Fruit fly (Drosophila melanogaster) whole organism, embryonic: ENCODE results near the gene holn1.

Source experiments
- Blimp-1 ChIP-seq: fragments of 200-800 bp; sonication (Bioruptor generic); optimal IDR thresholded peaks from 3 replicates; lab custom pipeline; 2018; ENCODE audit warnings: missing biosample characterization, missing genetic modification characterization, mild to moderate bottlenecking, moderate library complexity, missing genetic modification reagents
- Bteb2 ChIP-seq: fragments of 200-800 bp; sonication (Bioruptor generic); optimal IDR thresholded peaks from 2 replicates; lab custom pipeline; 2016; ENCODE audit warnings: missing biosample characterization, missing genetic modification characterization
- CG10959 ChIP-seq: fragments of 200-800 bp; sonication (Bioruptor generic); IDR thresholded peaks from 2 replicates; pipeline ENCODE4 v1.3.6; 2022; ENCODE audit warnings: missing biosample characterization, missing genetic modification characterization
- CG11093 ChIP-seq: fragments of 200-800 bp; sonication (Bioruptor generic); IDR thresholded peaks from 3 replicates; pipeline ENCODE4 v1.3.6; 2022; ENCODE audit warnings: missing biosample characterization, missing genetic modification characterization
- CG12659 ChIP-seq: fragments of 200-800 bp; sonication (Bioruptor generic); optimal IDR thresholded peaks from 3 replicates; lab custom pipeline; 2017; ENCODE audit warnings: mild to moderate bottlenecking, missing biosample characterization, missing genetic modification reagents, missing genetic modification characterization
- CG14710 ChIP-seq: fragments of 200-800 bp; sonication (Bioruptor generic); optimal IDR thresholded peaks from 3 replicates; lab custom pipeline; 2019; ENCODE audit warnings: missing biosample characterization, mild to moderate bottlenecking, missing genetic modification characterization, moderate library complexity
- CG15479 ChIP-seq: fragments of 200-800 bp; sonication (Bioruptor generic); optimal IDR thresholded peaks from 3 replicates; lab custom pipeline; 2019; ENCODE audit warnings: missing biosample characterization, mild to moderate bottlenecking, missing genetic modification characterization, moderate library complexity
- CG15514 ChIP-seq: fragments of 200-800 bp; sonication (Bioruptor generic); optimal IDR thresholded peaks from 3 replicates; lab custom pipeline; 2017; ENCODE audit warnings: missing biosample characterization, missing genetic modification characterization, mild to moderate bottlenecking, moderate library complexity, missing genetic modification reagents
- CG1603 ChIP-seq: fragments of 200-800 bp; sonication (Bioruptor generic); optimal IDR thresholded peaks from 2 replicates; lab custom pipeline; 2019; ENCODE audit warnings: missing biosample characterization, mild to moderate bottlenecking, missing genetic modification characterization, moderate library complexity
- CG17385 ChIP-seq: fragments of 200-800 bp; sonication (Bioruptor generic); optimal IDR thresholded peaks from 3 replicates; lab custom pipeline; 2018; ENCODE audit warnings: missing biosample characterization, mild to moderate bottlenecking, missing genetic modification characterization
- CG18262 ChIP-seq: fragments of 200-800 bp; optimal IDR thresholded peaks from 3 replicates; lab custom pipeline; 2019; ENCODE audit warnings: missing biosample characterization, mild to moderate bottlenecking, missing genetic modification characterization, moderate library complexity
- CG2875 ChIP-seq: fragments of 200-800 bp; sonication (Bioruptor generic); optimal IDR thresholded peaks from 2 replicates; lab custom pipeline; 2017; ENCODE audit warnings: missing biosample characterization, mild to moderate bottlenecking, missing genetic modification characterization, missing genetic modification reagents
- CG30403 ChIP-seq: fragments of 200-800 bp; sonication (Bioruptor generic); optimal IDR thresholded peaks from 3 replicates; lab custom pipeline; 2016; ENCODE audit warnings: missing biosample characterization, missing genetic modification characterization
- CG4424 ChIP-seq: fragments of 200-800 bp; sonication (Bioruptor generic); optimal IDR thresholded peaks from 3 replicates; lab custom pipeline; 2016; ENCODE audit warnings: missing biosample characterization, missing genetic modification characterization
- Dll ChIP-seq: fragments of 200-800 bp; sonication (Bioruptor generic); IDR thresholded peaks from 4 replicates; pipeline ENCODE4 v1.3.6; 2022; ENCODE audit warnings: missing biosample characterization, missing genetic modification characterization; ENCODE audit not compliant: partially characterized antibody
- E2f2 ChIP-seq: fragments of 200-800 bp; sonication (Bioruptor generic); IDR thresholded peaks from 2 replicates; pipeline ENCODE4 v1.3.6; 2022; ENCODE audit warnings: missing biosample characterization, missing genetic modification characterization
- Ets65A ChIP-seq: fragments of 200-800 bp; sonication (Bioruptor generic); peaks from one replicate; lab custom pipeline; 2016; ENCODE audit warnings: missing biosample characterization, missing genetic modification characterization
- Fer2 ChIP-seq: fragments of 200-800 bp; sonication (Bioruptor generic); optimal IDR thresholded peaks from 2 replicates; lab custom pipeline; 2018; ENCODE audit warnings: missing biosample characterization, mild to moderate bottlenecking, missing genetic modification characterization, moderate library complexity
- Hand ChIP-seq: fragments of 200-800 bp; sonication (Bioruptor generic); optimal IDR thresholded peaks from 2 replicates; lab custom pipeline; 2017; ENCODE audit warnings: mild to moderate bottlenecking, missing biosample characterization, missing genetic modification reagents, missing genetic modification characterization
- HmgD ChIP-seq: fragments of 200-800 bp; sonication (Bioruptor generic); optimal IDR thresholded peaks from 3 replicates; lab custom pipeline; 2016; ENCODE audit warnings: missing biosample characterization, missing genetic modification characterization
- Hr39 ChIP-seq: fragments of >200 bp; optimal IDR thresholded peaks from 2 replicates; lab custom pipeline; 2017
- Hr51 ChIP-seq, 2 experiments: fragments of 200-800 bp; sonication (Bioruptor generic); optimal IDR thresholded peaks; 2 replicates in 1 of 2; 3 replicates in 1 of 2; lab custom pipeline; 2016 to 2018; ENCODE audit warnings: missing biosample characterization in 2 of 2, missing genetic modification characterization in 2 of 2, mild to moderate bottlenecking in 1 of 2, moderate library complexity in 1 of 2
- MBD-R2 ChIP-seq: fragments of 200-800 bp; sonication (Bioruptor generic); IDR thresholded peaks from 2 replicates; pipeline ENCODE4 v1.3.6; 2022; ENCODE audit warnings: missing biosample characterization, missing genetic modification characterization
- MTF-1 ChIP-seq: fragments of 200-800 bp; sonication (Bioruptor generic); optimal IDR thresholded peaks from 2 replicates; lab custom pipeline; 2018; ENCODE audit warnings: missing biosample characterization, mild to moderate bottlenecking, missing genetic modification characterization, borderline replicate concordance
- Oli ChIP-seq: fragments of 200-800 bp; sonication (Bioruptor generic); optimal IDR thresholded peaks from 2 replicates; lab custom pipeline; 2018; ENCODE audit warnings: missing biosample characterization, mild to moderate bottlenecking, missing genetic modification characterization, moderate library complexity
- Sin3A ChIP-seq: fragments of >200 bp; optimal IDR thresholded peaks from 2 replicates; lab custom pipeline; 2018
- Sry-δ ChIP-seq: fragments of 200-800 bp; sonication (Bioruptor generic); optimal IDR thresholded peaks from 2 replicates; lab custom pipeline; 2016; ENCODE audit warnings: missing biosample characterization, missing genetic modification characterization
- YL-1 ChIP-seq: fragments of 200-800 bp; sonication (Bioruptor generic); optimal IDR thresholded peaks from 3 replicates; lab custom pipeline; 2017; ENCODE audit warnings: missing biosample characterization, mild to moderate bottlenecking, missing genetic modification characterization
- caup ChIP-seq: fragments of 200-800 bp; sonication (Bioruptor generic); optimal IDR thresholded peaks from 3 replicates; lab custom pipeline; 2017; ENCODE audit warnings: missing biosample characterization, mild to moderate bottlenecking, missing genetic modification characterization, moderate library complexity; ENCODE audit not compliant: severe bottlenecking
- chinmo ChIP-seq: fragments of 200-800 bp; sonication (Bioruptor generic); IDR thresholded peaks from 4 replicates; pipeline ENCODE4 v1.3.6; 2022; ENCODE audit warnings: missing biosample characterization, missing genetic modification characterization; ENCODE audit not compliant: partially characterized antibody
- ci ChIP-seq: fragments of 200-800 bp; sonication (Bioruptor generic); IDR thresholded peaks from 3 replicates; pipeline ENCODE4 v1.3.6; 2022; ENCODE audit warnings: missing biosample characterization, missing genetic modification characterization
- croc ChIP-seq: fragments of 200-800 bp; sonication (Bioruptor generic); conservative IDR thresholded peaks from 3 replicates; pipeline ENCODE4 v1.3.6; 2022; ENCODE audit warnings: missing biosample characterization, missing genetic modification characterization
- esg ChIP-seq: fragments of 200-800 bp; sonication (Bioruptor generic); conservative IDR thresholded peaks from 2 replicates; pipeline ENCODE4 v1.3.6; 2022; ENCODE audit warnings: missing biosample characterization, missing genetic modification characterization
- gcm ChIP-seq: fragments of 200-800 bp; sonication (Bioruptor generic); optimal IDR thresholded peaks from 2 replicates; lab custom pipeline; 2019; ENCODE audit warnings: missing biosample characterization, mild to moderate bottlenecking, missing genetic modification characterization, moderate library complexity
- gem ChIP-seq: fragments of 200-800 bp; sonication (Bioruptor generic); optimal IDR thresholded peaks from 2 replicates; lab custom pipeline; 2019; ENCODE audit warnings: missing biosample characterization, mild to moderate bottlenecking, missing genetic modification characterization, moderate library complexity
- jumu ChIP-seq: fragments of 200-800 bp; sonication (Bioruptor generic); optimal IDR thresholded peaks from 3 replicates; lab custom pipeline; 2016; ENCODE audit warnings: missing biosample characterization, missing genetic modification characterization
- kay ChIP-seq: fragments of 200-800 bp; sonication (Bioruptor generic); optimal IDR thresholded peaks from 2 replicates; lab custom pipeline; 2016; ENCODE audit warnings: missing biosample characterization, missing genetic modification characterization
- mirr ChIP-seq: fragments of 200-800 bp; sonication (Bioruptor generic); optimal IDR thresholded peaks from 3 replicates; lab custom pipeline; 2018; ENCODE audit warnings: missing biosample characterization, mild to moderate bottlenecking, missing genetic modification characterization
- nom ChIP-seq: fragments of 200-800 bp; sonication (Bioruptor generic); optimal IDR thresholded peaks from 2 replicates; lab custom pipeline; 2017; ENCODE audit warnings: missing biosample characterization, missing genetic modification characterization, mild to moderate bottlenecking, moderate library complexity, missing genetic modification reagents
- pfk ChIP-seq: fragments of 200-800 bp; sonication (Bioruptor generic); optimal IDR thresholded peaks from 2 replicates; lab custom pipeline; 2018; ENCODE audit warnings: missing biosample characterization, mild to moderate bottlenecking, missing genetic modification characterization, moderate library complexity
- pnt ChIP-seq: fragments of 200-800 bp; sonication (Bioruptor generic); optimal IDR thresholded peaks from 3 replicates; lab custom pipeline; 2016; ENCODE audit warnings: missing biosample characterization, missing genetic modification characterization
- salm ChIP-seq: fragments of 200-800 bp; sonication (Bioruptor generic); optimal IDR thresholded peaks from 2 replicates; lab custom pipeline; 2018; ENCODE audit warnings: missing biosample characterization, mild to moderate bottlenecking, missing genetic modification characterization
- sna ChIP-seq: fragments of 200-800 bp; sonication (Bioruptor generic); IDR thresholded peaks from 2 replicates; pipeline ENCODE4 v1.3.6; 2022; ENCODE audit warnings: missing biosample characterization, missing genetic modification characterization; ENCODE audit not compliant: partially characterized antibody
- stwl ChIP-seq: fragments of 200-800 bp; sonication (Bioruptor generic); optimal IDR thresholded peaks from 3 replicates; lab custom pipeline; 2018; ENCODE audit warnings: missing biosample characterization, mild to moderate bottlenecking, missing genetic modification characterization, moderate library complexity
- sug ChIP-seq: fragments of 200-800 bp; optimal IDR thresholded peaks from 2 replicates; lab custom pipeline; 2019; ENCODE audit warnings: missing biosample characterization, mild to moderate bottlenecking, missing genetic modification characterization, moderate library complexity
- tin ChIP-seq: fragments of 200-800 bp; sonication (Bioruptor generic); optimal IDR thresholded peaks from 3 replicates; lab custom pipeline; 2016; ENCODE audit warnings: missing biosample characterization, missing genetic modification characterization
- ttk ChIP-seq: fragments of 200-800 bp; sonication (Bioruptor generic); IDR thresholded peaks from 2 replicates; pipeline ENCODE4 v2.1.2; 2022; ENCODE audit warnings: missing biosample characterization, missing genetic modification characterization
- tup ChIP-seq: fragments of 200-800 bp; sonication (Bioruptor generic); optimal IDR thresholded peaks from 2 replicates; lab custom pipeline; 2016; ENCODE audit warnings: missing biosample characterization, mild to moderate bottlenecking, missing genetic modification characterization, moderate library complexity
- vfl ChIP-seq: fragments of 200-800 bp; sonication (Bioruptor generic); optimal IDR thresholded peaks from 2 replicates; lab custom pipeline; 2016; ENCODE audit warnings: missing biosample characterization, missing genetic modification characterization
- vvl ChIP-seq: fragments of 200-800 bp; sonication (Bioruptor generic); IDR thresholded peaks from 2 replicates; pipeline ENCODE4 v1.3.6; 2022; ENCODE audit warnings: missing biosample characterization, missing genetic modification characterization

The holn1 gene

DNA sequence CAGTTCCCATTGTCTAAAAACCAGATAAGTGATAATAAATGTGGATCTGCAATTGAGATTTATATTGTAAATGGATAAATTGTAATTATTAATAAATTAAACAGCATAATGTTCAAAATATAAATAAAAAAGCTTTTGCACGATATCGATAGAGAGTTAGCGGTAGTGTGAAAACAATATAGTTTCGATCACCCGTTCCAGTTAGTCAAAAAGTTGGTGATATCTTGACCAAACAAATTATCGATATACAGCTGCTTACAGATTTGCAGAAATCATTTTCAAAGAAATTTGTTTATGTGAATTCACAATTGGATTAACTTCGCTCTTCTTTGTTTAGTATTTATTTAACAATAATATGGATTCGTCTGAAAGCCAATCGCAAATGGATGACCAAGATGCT, 3.4 kb downstream of the holn1 start, which contains the start of gene Nse4 (continued):
- no peak for TF ChIP-seq tup (GFP tag; lab: Kevin White, UChicago)
- TF ChIP-seq Oli (tag; lab: Kevin White, UChicago): no peak
- TF ChIP-seq MTF-1 (GFP tag; lab: Kevin White, UChicago): no peak
- peak; percentile 65 for TF ChIP-seq CG12659
- TF ChIP-seq CG1603: peak; percentile 99
- TF ChIP-seq stwl (tag; lab: Kevin White, UChicago): peak; percentile 79
- TF ChIP-seq kay (GFP tag; lab: Kevin White, UChicago): no peak
- TF ChIP-seq CG30403 (GFP tag; lab: Kevin White, UChicago): no peak
- TF ChIP-seq E2f2 (GFP tag; lab: Robert Waterston, UW): peak; percentile 87
- TF ChIP-seq vvl (GFP tag; lab: Robert Waterston, UW): no peak
- no peak for TF ChIP-seq CG15479 (GFP tag; lab: Kevin White, UChicago)
- TF ChIP-seq Hr39 (lab: Kevin White, UChicago): no peak
- peak; percentile 77 for TF ChIP-seq Dll
- no peak for TF ChIP-seq pnt
- TF ChIP-seq Ets65A: no peak
- TF ChIP-seq Hand: no peak
- TF ChIP-seq Sry-δ (GFP tag; lab: Kevin White, UChicago): peak; percentile 38
- TF ChIP-seq Sin3A (lab: Kevin White, UChicago): no peak
- no peak for TF ChIP-seq jumu (GFP tag; lab: Kevin White, UChicago)
- no peak for TF ChIP-seq caup (GFP tag; lab: Kevin White, UChicago)
- no peak for TF ChIP-seq nom (GFP tag; lab: Kevin White, UChicago)
- TF ChIP-seq Bteb2: no peak
- TF ChIP-seq salm: no peak
- no peak for TF ChIP-seq CG10959 (GFP tag; lab: Robert Waterston, UW)
- no peak for TF ChIP-seq CG11093
- peak; percentile 85; the same call in 2 of the 4 replicates for TF ChIP-seq chinmo
- TF ChIP-seq MBD-R2 (GFP tag; lab: Robert Waterston, UW): peak; percentile 69
- no peak for TF ChIP-seq vfl (GFP tag; lab: Kevin White, UChicago)
- peak; percentile 70 for TF ChIP-seq pfk (GFP tag; lab: Kevin White, UChicago)
- peak; percentile 2 for TF ChIP-seq sug (tag; lab: Kevin White, UChicago)
- TF ChIP-seq YL-1 (GFP tag; lab: Kevin White, UChicago): no peak
- no peak for TF ChIP-seq gcm
- peak; percentile 83 for TF ChIP-seq sna (GFP tag; lab: Robert Waterston, UW)
- TF ChIP-seq, all 482 proteins: peak for 65

DNA sequence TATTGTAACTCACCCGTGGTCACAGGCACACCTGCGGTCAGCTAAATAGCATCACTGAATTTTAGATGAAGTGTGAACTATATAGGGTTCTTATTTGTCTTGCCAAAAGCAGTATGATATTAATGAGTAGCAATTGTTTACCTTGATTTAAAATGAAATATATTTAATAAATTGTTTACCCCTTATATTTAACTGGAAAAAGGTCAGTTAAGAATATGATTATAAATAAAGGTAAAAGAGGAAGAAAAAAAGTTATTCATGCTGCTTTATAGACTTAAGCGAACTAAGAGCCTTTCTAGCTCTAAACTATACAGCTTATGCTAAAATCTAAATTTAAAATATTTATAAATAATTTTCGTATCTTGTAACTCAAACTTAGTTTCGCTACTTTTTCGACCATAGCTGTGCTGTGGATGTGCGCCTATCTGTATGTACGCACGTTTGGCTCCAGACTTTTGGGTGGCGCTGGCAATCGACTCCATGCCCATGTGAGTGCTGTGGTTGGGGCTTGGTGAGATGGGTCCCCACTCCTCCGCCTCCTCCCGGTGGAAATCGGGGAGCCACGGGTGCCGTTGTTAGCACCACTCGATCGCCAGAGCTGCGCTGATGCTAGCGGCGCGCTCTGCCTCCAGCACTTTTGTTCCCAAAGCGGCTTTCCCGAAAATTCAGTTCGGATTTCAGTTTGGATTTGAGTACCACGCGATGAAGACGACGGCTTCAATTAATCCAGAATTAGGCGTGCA, 6.4 kb downstream of the holn1 start, which contains the start of gene loh:
Gene loh, plus strand, starts transcription at position 487 of the 743 bp plus-strand sequence.
- TF ChIP-seq CG2875 (GFP tag; lab: Kevin White, UChicago): no peak
- peak; percentile 85 for TF ChIP-seq CG18262 (tag; lab: Kevin White, UChicago)
- 0 out of 2 replicates have a peak, but pooled peaks have one; percentile 38 for TF ChIP-seq ttk (GFP tag; lab: Robert Waterston, UW)
- peak; percentile 2 for TF ChIP-seq Fer2 (tag; lab: Kevin White, UChicago)
- TF ChIP-seq croc (GFP tag; lab: Robert Waterston, UW): peak; percentile 33; the same call in 2 of the 3 replicates
- TF ChIP-seq ci (GFP tag; lab: Robert Waterston, UW): peak; percentile 65; the same call in 2 of the 3 replicates
- TF ChIP-seq Hr51 (GFP tag; optimal IDR thresholded peaks at IDR 0.05; lab: Kevin White, UChicago): peak in 1 of 2 experiments; percentile 79
- no peak for TF ChIP-seq mirr
- peak; percentile 79 for TF ChIP-seq gem (tag; lab: Kevin White, UChicago)
- peak; percentile 64 for TF ChIP-seq CG4424 (GFP tag; lab: Kevin White, UChicago)
- TF ChIP-seq sug (tag; lab: Kevin White, UChicago): peak; percentile 48
- peak; percentile 65 for TF ChIP-seq CG17385 (GFP tag; lab: Kevin White, UChicago)
- TF ChIP-seq CG15514: peak; percentile 12
- TF ChIP-seq tin: peak; percentile 61
- TF ChIP-seq esg (GFP tag; lab: Robert Waterston, UW): peak; percentile 25; the same call in 1 of the 2 replicates
- no peak for TF ChIP-seq Blimp-1 (GFP tag; lab: Kevin White, UChicago)
- TF ChIP-seq HmgD: no peak
- TF ChIP-seq CG14710 (tag; lab: Kevin White, UChicago): peak; percentile 75
